Fruit fly (Drosophila melanogaster) whole organism, embryonic: ENCODE measurements around the gene B-H1.

Source experiments
- ATbp ChIP-seq: fragments of 200-800 bp; sonication (Bioruptor generic); optimal IDR thresholded peaks from 2 replicates; lab custom pipeline; 2017; ENCODE audit warnings: missing biosample characterization, mild to moderate bottlenecking, missing genetic modification characterization, missing genetic modification reagents
- B-H1 ChIP-seq: fragments of 200-800 bp; sonication (Bioruptor generic); IDR thresholded peaks from 3 replicates; pipeline ENCODE4 v1.3.6; 2022; ENCODE audit warnings: missing biosample characterization, missing genetic modification characterization
- BEAF-32 ChIP-seq: fragments of 200-800 bp; sonication (Bioruptor generic); optimal IDR thresholded peaks from 3 replicates; lab custom pipeline; 2017; ENCODE audit warnings: missing biosample characterization, missing genetic modification characterization, mild to moderate bottlenecking, moderate library complexity, missing genetic modification reagents
- CG10267 ChIP-seq: fragments of 200-800 bp; sonication (Bioruptor generic); optimal IDR thresholded peaks from 2 replicates; lab custom pipeline; 2018; ENCODE audit warnings: missing biosample characterization, mild to moderate bottlenecking, missing genetic modification characterization, moderate library complexity
- CG11723 ChIP-seq: fragments of 200-800 bp; sonication (Bioruptor generic); optimal IDR thresholded peaks from 2 replicates; lab custom pipeline; 2017; ENCODE audit warnings: missing biosample characterization, mild to moderate bottlenecking, missing genetic modification characterization
- CG12744 ChIP-seq: fragments of 200-800 bp; sonication (Bioruptor generic); optimal IDR thresholded peaks from 2 replicates; lab custom pipeline; 2016; ENCODE audit warnings: missing biosample characterization, missing genetic modification characterization
- CG14014 ChIP-seq: fragments of 200-800 bp; sonication (Bioruptor generic); IDR thresholded peaks from 2 replicates; pipeline ENCODE4 v1.3.6; 2022; ENCODE audit warnings: missing biosample characterization, missing genetic modification characterization
- CG18599 ChIP-seq: fragments of 200-800 bp; sonication (Bioruptor generic); optimal IDR thresholded peaks from 3 replicates; lab custom pipeline; 2017; ENCODE audit warnings: missing biosample characterization, missing genetic modification characterization, mild to moderate bottlenecking, moderate library complexity, missing genetic modification reagents
- CG2712 ChIP-seq: fragments of 200-800 bp; optimal IDR thresholded peaks from 3 replicates; lab custom pipeline; 2019; ENCODE audit warnings: missing biosample characterization, mild to moderate bottlenecking, missing genetic modification characterization, moderate library complexity
- CG32767 ChIP-seq: fragments of 200-800 bp; sonication (Bioruptor generic); IDR thresholded peaks from 2 replicates; pipeline ENCODE4 v1.3.6; 2022; ENCODE audit warnings: missing biosample characterization, missing genetic modification characterization
- CG32772 ChIP-seq: fragments of 200-800 bp; sonication (Bioruptor generic); IDR thresholded peaks from 2 replicates; pipeline ENCODE4 v1.3.6; 2022; ENCODE audit warnings: missing biosample characterization, missing genetic modification characterization
- CG3281 ChIP-seq: fragments of 200-800 bp; sonication (Bioruptor generic); optimal IDR thresholded peaks from 3 replicates; lab custom pipeline; 2017; ENCODE audit warnings: missing biosample characterization, mild to moderate bottlenecking, missing genetic modification characterization
- CG6813 ChIP-seq: fragments of 200-800 bp; sonication (Bioruptor generic); optimal IDR thresholded peaks from 2 replicates; lab custom pipeline; 2017; ENCODE audit warnings: missing biosample characterization, missing genetic modification characterization, mild to moderate bottlenecking, moderate library complexity, missing genetic modification reagents
- CG9727 ChIP-seq: fragments of 200-800 bp; sonication (Bioruptor generic); optimal IDR thresholded peaks from 3 replicates; lab custom pipeline; 2017; ENCODE audit warnings: missing biosample characterization, mild to moderate bottlenecking, missing genetic modification characterization
- CG9932 ChIP-seq: fragments of 200-800 bp; sonication (Bioruptor generic); IDR thresholded peaks from 2 replicates; pipeline ENCODE4 v1.3.6; 2022; ENCODE audit warnings: missing biosample characterization, missing genetic modification characterization
- CHES-1-like ChIP-seq: fragments of 200-800 bp; sonication (Bioruptor generic); optimal IDR thresholded peaks from 2 replicates; lab custom pipeline; 2016; ENCODE audit warnings: missing biosample characterization, missing genetic modification characterization
- D19B ChIP-seq: fragments of 200-800 bp; sonication (Bioruptor generic); optimal IDR thresholded peaks from 2 replicates; lab custom pipeline; 2017; ENCODE audit warnings: missing biosample characterization, mild to moderate bottlenecking, missing genetic modification characterization
- E2f1 ChIP-seq: fragments of 200-800 bp; sonication (Bioruptor generic); IDR thresholded peaks from 2 replicates; pipeline ENCODE4 v1.3.6; 2022; ENCODE audit warnings: missing biosample characterization, missing genetic modification characterization
- HmgZ ChIP-seq: fragments of 200-800 bp; sonication (Bioruptor generic); optimal IDR thresholded peaks from 2 replicates; lab custom pipeline; 2018; ENCODE audit warnings: missing biosample characterization, mild to moderate bottlenecking, missing genetic modification characterization
- Kr ChIP-seq: fragments of 200-800 bp; sonication (Bioruptor generic); optimal IDR thresholded peaks from 2 replicates; lab custom pipeline; 2017; ENCODE audit warnings: missing biosample characterization, mild to moderate bottlenecking, missing genetic modification characterization
- Mes4 ChIP-seq: fragments of 200-800 bp; sonication (Bioruptor generic); optimal IDR thresholded peaks from 2 replicates; lab custom pipeline; 2016; ENCODE audit warnings: missing biosample characterization, missing genetic modification characterization
- Ravus ChIP-seq: fragments of 200-800 bp; sonication (Bioruptor generic); IDR thresholded peaks from 2 replicates; pipeline ENCODE4 v1.3.6; 2022; ENCODE audit warnings: missing biosample characterization, missing genetic modification characterization
- Sin3A ChIP-seq: fragments of >200 bp; optimal IDR thresholded peaks from 2 replicates; lab custom pipeline; 2018
- Sox102F ChIP-seq: fragments of 200-800 bp; sonication (Bioruptor generic); optimal IDR thresholded peaks from 2 replicates; lab custom pipeline; 2018; ENCODE audit warnings: missing biosample characterization, mild to moderate bottlenecking, missing genetic modification characterization, moderate library complexity
- Spps ChIP-seq: fragments of 200-800 bp; sonication (Bioruptor generic); optimal IDR thresholded peaks from 2 replicates; lab custom pipeline; 2018; ENCODE audit warnings: missing biosample characterization, mild to moderate bottlenecking, missing genetic modification characterization
- amos ChIP-seq: fragments of 200-800 bp; sonication (Bioruptor generic); IDR thresholded peaks from 2 replicates; pipeline ENCODE4 v1.3.6; 2022; ENCODE audit warnings: missing biosample characterization, missing genetic modification characterization; ENCODE audit not compliant: partially characterized antibody
- bsh ChIP-seq, 2 experiments: fragments of 200-800 bp; sonication (Bioruptor generic); optimal IDR thresholded peaks; 2 replicates each; lab custom pipeline; 2017 to 2018; ENCODE audit warnings: mild to moderate bottlenecking in 2 of 2, missing biosample characterization in 2 of 2, missing genetic modification characterization in 2 of 2, moderate library complexity in 1 of 2
- cad ChIP-seq: fragments of >200 bp; optimal IDR thresholded peaks from 2 replicates; lab custom pipeline; 2017; ENCODE audit warnings: missing biosample characterization, missing genetic modification characterization
- dan ChIP-seq: fragments of 200-800 bp; sonication (Bioruptor generic); IDR thresholded peaks from 2 replicates; pipeline ENCODE4 v1.3.6; 2022; ENCODE audit warnings: missing biosample characterization, missing genetic modification characterization
- disco-r ChIP-seq: fragments of 200-800 bp; sonication (Bioruptor generic); optimal IDR thresholded peaks from 2 replicates; lab custom pipeline; 2016; ENCODE audit warnings: missing biosample characterization, missing genetic modification characterization
- emc ChIP-seq: fragments of 200-800 bp; sonication (Bioruptor generic); optimal IDR thresholded peaks from 2 replicates; lab custom pipeline; 2016; ENCODE audit warnings: missing biosample characterization, missing genetic modification characterization
- eve ChIP-seq, 2 experiments: fragments of >200 bp; optimal IDR thresholded peaks; 2 replicates each; lab custom pipeline; 2017; ENCODE audit warnings: missing biosample characterization in 2 of 2, missing genetic modification characterization in 2 of 2
- fu2 ChIP-seq: fragments of 200-800 bp; sonication (Bioruptor generic); optimal IDR thresholded peaks from 2 replicates; lab custom pipeline; 2016; ENCODE audit warnings: missing biosample characterization, missing genetic modification characterization
- gce ChIP-seq: fragments of 200-800 bp; sonication (Bioruptor generic); IDR thresholded peaks from 3 replicates; pipeline ENCODE4 v1.3.6; 2022; ENCODE audit warnings: missing biosample characterization, missing genetic modification characterization
- grn ChIP-seq: fragments of 200-800 bp; sonication (Bioruptor generic); optimal IDR thresholded peaks from 3 replicates; lab custom pipeline; 2017; ENCODE audit warnings: missing biosample characterization, missing genetic modification characterization
- her ChIP-seq: fragments of 200-800 bp; sonication (Bioruptor generic); optimal IDR thresholded peaks from 2 replicates; lab custom pipeline; 2016; ENCODE audit warnings: missing biosample characterization, missing genetic modification characterization
- insv ChIP-seq, 2 experiments: fragments of 200-800 bp; sonication (Bioruptor generic); optimal IDR thresholded peaks; 3 replicates each; lab custom pipeline; 2016 to 2018; ENCODE audit warnings: missing biosample characterization in 2 of 2, missing genetic modification characterization in 2 of 2
- jumu ChIP-seq: fragments of 200-800 bp; sonication (Bioruptor generic); optimal IDR thresholded peaks from 3 replicates; lab custom pipeline; 2016; ENCODE audit warnings: missing biosample characterization, missing genetic modification characterization
- knrl ChIP-seq: fragments of 200-800 bp; sonication (Bioruptor generic); IDR thresholded peaks from 3 replicates; pipeline ENCODE4 v1.3.6; 2022; ENCODE audit warnings: missing biosample characterization, missing genetic modification characterization; ENCODE audit not compliant: partially characterized antibody
- lilli ChIP-seq: fragments of 200-800 bp; sonication (Bioruptor generic); optimal IDR thresholded peaks from 3 replicates; lab custom pipeline; 2016; ENCODE audit warnings: missing biosample characterization, missing genetic modification characterization
- odd ChIP-seq: fragments of 200-800 bp; sonication (Bioruptor generic); optimal IDR thresholded peaks from 2 replicates; lab custom pipeline; 2017; ENCODE audit warnings: missing biosample characterization, mild to moderate bottlenecking, missing genetic modification characterization
- pita ChIP-seq: fragments of 200-800 bp; sonication (Bioruptor generic); optimal IDR thresholded peaks from 2 replicates; lab custom pipeline; 2017; ENCODE audit warnings: missing biosample characterization, mild to moderate bottlenecking, missing genetic modification characterization
- pros ChIP-seq: fragments of 200-800 bp; sonication (Bioruptor generic); optimal IDR thresholded peaks from 3 replicates; lab custom pipeline; 2019; ENCODE audit warnings: missing biosample characterization, mild to moderate bottlenecking, missing genetic modification characterization, moderate library complexity
- pzg ChIP-seq: fragments of 200-800 bp; sonication (Bioruptor generic); optimal IDR thresholded peaks from 3 replicates; lab custom pipeline; 2018; ENCODE audit warnings: missing biosample characterization, mild to moderate bottlenecking, missing genetic modification characterization, moderate library complexity
- ranshi ChIP-seq: fragments of 200-800 bp; sonication (Bioruptor generic); IDR thresholded peaks from 2 replicates; pipeline ENCODE4 v1.3.6; 2022; ENCODE audit warnings: missing biosample characterization, missing genetic modification characterization
- repo ChIP-seq: fragments of 200-800 bp; sonication (Bioruptor generic); optimal IDR thresholded peaks from 2 replicates; lab custom pipeline; 2016; ENCODE audit warnings: missing biosample characterization, missing genetic modification characterization
- schlank ChIP-seq: fragments of 200-800 bp; sonication (Bioruptor generic); optimal IDR thresholded peaks from 2 replicates; lab custom pipeline; 2018; ENCODE audit warnings: missing biosample characterization, mild to moderate bottlenecking, missing genetic modification characterization
- scrt ChIP-seq: fragments of 200-800 bp; sonication (Bioruptor generic); optimal IDR thresholded peaks from 2 replicates; lab custom pipeline; 2018; ENCODE audit warnings: missing biosample characterization, mild to moderate bottlenecking, missing genetic modification characterization, moderate library complexity
- so ChIP-seq: fragments of 200-800 bp; sonication (Bioruptor generic); IDR thresholded peaks from 3 replicates; pipeline ENCODE4 v1.3.6; 2022; ENCODE audit warnings: missing biosample characterization, missing genetic modification characterization
- trh ChIP-seq: fragments of 200-800 bp; sonication (Bioruptor generic); optimal IDR thresholded peaks from 2 replicates; lab custom pipeline; 2016; ENCODE audit warnings: missing biosample characterization, missing genetic modification characterization
- z ChIP-seq: fragments of 200-800 bp; sonication (Bioruptor generic); IDR thresholded peaks from 3 replicates; pipeline ENCODE4 v1.3.6; 2022; ENCODE audit warnings: missing biosample characterization, missing genetic modification characterization

B-H1 gene

dm6 chrX:17423310-17423945 lies 26.1 kb downstream of the B-H1 start, which contains the start of gene ENGase (continued):
- TF ChIP-seq CG10267 (tag; lab: Kevin White, UChicago) (peak; percentile 91), ATbp (GFP tag; lab: Kevin White, UChicago) (no peak), CG11723 (GFP tag; lab: Kevin White, UChicago) (no peak), emc (GFP tag; lab: Kevin White, UChicago) (no peak), B-H1 (GFP tag; lab: Robert Waterston, UW) (no peak), repo (GFP tag; lab: Kevin White, UChicago) (no peak), pita (GFP tag; lab: Kevin White, UChicago) (no peak), BEAF-32 (peak; percentile 4), gce (no peak), scrt (GFP tag; lab: Kevin White, UChicago) (peak; percentile 71), odd (GFP tag; lab: Kevin White, UChicago) (no peak), bsh (GFP tag; optimal IDR thresholded peaks at IDR 0.05; lab: Kevin White, UChicago) (no peak), CG9932 (peak; percentile 41; the same call in 1 of the 2 replicates), Ravus (GFP tag; lab: Robert Waterston, UW) (no peak), CG9727 (GFP tag; lab: Kevin White, UChicago) (no peak), grn (no peak), lilli (GFP tag; lab: Kevin White, UChicago) (no peak), z (no peak), CG32772 (GFP tag; lab: Robert Waterston, UW) (no peak), Sox102F (GFP tag; lab: Kevin White, UChicago) (no peak), amos (GFP tag; lab: Robert Waterston, UW) (no peak), HmgZ (tag; lab: Kevin White, UChicago) (no peak), pros (GFP tag; lab: Kevin White, UChicago) (peak; percentile 62), trh (no peak), CG18599 (peak; percentile 14), ranshi (no peak), so (no peak), dan (GFP tag; lab: Robert Waterston, UW) (no peak), fu2 (GFP tag; lab: Kevin White, UChicago) (no peak), CG6813 (GFP tag; lab: Kevin White, UChicago) (no peak), her (GFP tag; lab: Kevin White, UChicago) (no peak), CG32767 (GFP tag; lab: Robert Waterston, UW) (no peak), disco-r (GFP tag; lab: Kevin White, UChicago) (no peak), CG3281 (GFP tag; lab: Kevin White, UChicago) (no peak), Kr (no peak), D19B (GFP tag; lab: Kevin White, UChicago) (no peak), insv (GFP tag; optimal IDR thresholded peaks at IDR 0.05; lab: Kevin White, UChicago) (no peak), CHES-1-like (GFP tag; lab: Kevin White, UChicago) (peak; percentile 33), E2f1 (GFP tag; lab: Robert Waterston, UW) (no peak), CG14014 (GFP tag; lab: Robert Waterston, UW) (no peak), cad (no peak), Spps (no peak), pzg (GFP tag; lab: Kevin White, UChicago) (peak; percentile 23), eve (GFP tag; optimal IDR thresholded peaks at IDR 0.05; lab: Kevin White, UChicago) (no peak), CG12744 (GFP tag; lab: Kevin White, UChicago) (no peak), jumu (GFP tag; lab: Kevin White, UChicago) (no peak), CG2712 (tag; lab: Kevin White, UChicago) (no peak), knrl (no peak), Sin3A (lab: Kevin White, UChicago) (peak; percentile 76), Mes4 (GFP tag; lab: Kevin White, UChicago) (no peak), schlank (tag; lab: Kevin White, UChicago) (no peak)
